Fruit fly (Drosophila melanogaster) whole organism, embryonic: ENCODE measurements around the gene CG10347.
A peak's percentile ranks its signal among the peaks of the same experiment; 100 is the strongest.

ENCODE experiments used
- CG10209 ChIP-seq: fragments of 200-800 bp; sonication (Bioruptor generic); optimal IDR thresholded peaks from 3 replicates; lab custom pipeline; 2017; ENCODE audit warnings: missing biosample characterization, mild to moderate bottlenecking, missing genetic modification characterization, missing genetic modification reagents
- CG10959 ChIP-seq: fragments of 200-800 bp; sonication (Bioruptor generic); IDR thresholded peaks from 2 replicates; pipeline ENCODE4 v1.3.6; 2022; ENCODE audit warnings: missing biosample characterization, missing genetic modification characterization
- CG11093 ChIP-seq: fragments of 200-800 bp; sonication (Bioruptor generic); IDR thresholded peaks from 3 replicates; pipeline ENCODE4 v1.3.6; 2022; ENCODE audit warnings: missing biosample characterization, missing genetic modification characterization
- CG12299 ChIP-seq: fragments of 200-800 bp; sonication (Bioruptor generic); optimal IDR thresholded peaks from 2 replicates; lab custom pipeline; 2018; ENCODE audit warnings: missing biosample characterization, mild to moderate bottlenecking, missing genetic modification characterization
- CG13287 ChIP-seq: fragments of 200-800 bp; sonication (Bioruptor generic); IDR thresholded peaks from 2 replicates; pipeline ENCODE4 v1.3.6; 2022; ENCODE audit warnings: missing biosample characterization, missing genetic modification characterization; ENCODE audit not compliant: partially characterized antibody
- CG13424 ChIP-seq: fragments of 200-800 bp; sonication (Bioruptor generic); optimal IDR thresholded peaks from 2 replicates; lab custom pipeline; 2019; ENCODE audit warnings: missing biosample characterization, mild to moderate bottlenecking, missing genetic modification characterization, moderate library complexity
- CG14014 ChIP-seq: fragments of 200-800 bp; sonication (Bioruptor generic); IDR thresholded peaks from 2 replicates; pipeline ENCODE4 v1.3.6; 2022; ENCODE audit warnings: missing biosample characterization, missing genetic modification characterization
- CG14441 ChIP-seq: fragments of 200-800 bp; sonication (Bioruptor generic); IDR thresholded peaks from 2 replicates; pipeline ENCODE4 v1.3.6; 2022; ENCODE audit warnings: missing biosample characterization, missing genetic modification characterization
- CG15601 ChIP-seq: fragments of 200-800 bp; sonication (Bioruptor generic); optimal IDR thresholded peaks from 3 replicates; lab custom pipeline; 2019; ENCODE audit warnings: missing biosample characterization, mild to moderate bottlenecking, missing genetic modification characterization, moderate library complexity
- CG16863 ChIP-seq: fragments of 200-800 bp; sonication (Bioruptor generic); optimal IDR thresholded peaks from 3 replicates; lab custom pipeline; 2016; ENCODE audit warnings: missing biosample characterization, missing genetic modification characterization
- CG2678 ChIP-seq: fragments of 200-800 bp; sonication (Bioruptor generic); optimal IDR thresholded peaks from 3 replicates; lab custom pipeline; 2019; ENCODE audit warnings: missing biosample characterization, mild to moderate bottlenecking, missing genetic modification characterization, moderate library complexity
- CG31365 ChIP-seq: fragments of 200-800 bp; sonication (Bioruptor generic); optimal IDR thresholded peaks from 2 replicates; lab custom pipeline; 2018; ENCODE audit warnings: missing biosample characterization, mild to moderate bottlenecking, missing genetic modification characterization
- CG3407 ChIP-seq: fragments of 200-800 bp; sonication (Bioruptor generic); optimal IDR thresholded peaks from 2 replicates; lab custom pipeline; 2018; ENCODE audit warnings: missing biosample characterization, mild to moderate bottlenecking, missing genetic modification characterization
- CG4617 ChIP-seq: fragments of 200-800 bp; sonication (Bioruptor generic); optimal IDR thresholded peaks from 3 replicates; lab custom pipeline; 2016; ENCODE audit warnings: missing biosample characterization, missing genetic modification characterization, borderline replicate concordance
- CG4730 ChIP-seq: fragments of 200-800 bp; sonication (Bioruptor generic); IDR thresholded peaks from 2 replicates; pipeline ENCODE4 v1.3.6; 2022; ENCODE audit warnings: missing biosample characterization, missing genetic modification characterization
- CG5953 ChIP-seq: fragments of 200-800 bp; sonication (Bioruptor generic); IDR thresholded peaks from 2 replicates; pipeline ENCODE4 v1.3.6; 2022; ENCODE audit warnings: missing biosample characterization, missing genetic modification characterization
- CG6813 ChIP-seq: fragments of 200-800 bp; sonication (Bioruptor generic); optimal IDR thresholded peaks from 2 replicates; lab custom pipeline; 2017; ENCODE audit warnings: missing biosample characterization, missing genetic modification characterization, mild to moderate bottlenecking, moderate library complexity, missing genetic modification reagents
- CG8281 ChIP-seq: fragments of 200-800 bp; sonication (Bioruptor generic); optimal IDR thresholded peaks from 2 replicates; lab custom pipeline; 2018; ENCODE audit warnings: missing biosample characterization, mild to moderate bottlenecking, missing genetic modification characterization, moderate library complexity
- CTCF ChIP-seq: fragments of 200-800 bp; sonication (Bioruptor generic); optimal IDR thresholded peaks from 2 replicates; lab custom pipeline; 2017; ENCODE audit warnings: missing biosample characterization, mild to moderate bottlenecking, missing genetic modification characterization, moderate library complexity
- Camta ChIP-seq: fragments of 200-800 bp; sonication (Bioruptor generic); optimal IDR thresholded peaks from 2 replicates; lab custom pipeline; 2016; ENCODE audit warnings: missing biosample characterization, missing genetic modification characterization
- Dll ChIP-seq: fragments of 200-800 bp; sonication (Bioruptor generic); IDR thresholded peaks from 4 replicates; pipeline ENCODE4 v1.3.6; 2022; ENCODE audit warnings: missing biosample characterization, missing genetic modification characterization; ENCODE audit not compliant: partially characterized antibody
- Dp ChIP-seq: fragments of 200-800 bp; sonication (Bioruptor generic); optimal IDR thresholded peaks from 2 replicates; lab custom pipeline; 2018; ENCODE audit warnings: missing biosample characterization, mild to moderate bottlenecking, missing genetic modification characterization, moderate library complexity
- HLHmδ ChIP-seq: fragments of 200-800 bp; sonication (Bioruptor generic); optimal IDR thresholded peaks from 2 replicates; lab custom pipeline; 2018; ENCODE audit warnings: missing biosample characterization, mild to moderate bottlenecking, missing genetic modification characterization, moderate library complexity
- HmgD ChIP-seq: fragments of 200-800 bp; sonication (Bioruptor generic); optimal IDR thresholded peaks from 3 replicates; lab custom pipeline; 2016; ENCODE audit warnings: missing biosample characterization, missing genetic modification characterization
- Hmx ChIP-seq: fragments of 200-800 bp; sonication (Bioruptor generic); optimal IDR thresholded peaks from 2 replicates; lab custom pipeline; 2016; ENCODE audit warnings: missing biosample characterization, missing genetic modification characterization
- Hr39 ChIP-seq: fragments of >200 bp; optimal IDR thresholded peaks from 2 replicates; lab custom pipeline; 2017
- Kr ChIP-seq: fragments of 200-800 bp; sonication (Bioruptor generic); optimal IDR thresholded peaks from 2 replicates; lab custom pipeline; 2017; ENCODE audit warnings: missing biosample characterization, mild to moderate bottlenecking, missing genetic modification characterization
- MBD-R2 ChIP-seq: fragments of 200-800 bp; sonication (Bioruptor generic); IDR thresholded peaks from 2 replicates; pipeline ENCODE4 v1.3.6; 2022; ENCODE audit warnings: missing biosample characterization, missing genetic modification characterization
- MESR4 ChIP-seq: fragments of 200-800 bp; sonication (Bioruptor generic); optimal IDR thresholded peaks from 2 replicates; lab custom pipeline; 2018; ENCODE audit warnings: missing biosample characterization, mild to moderate bottlenecking, missing genetic modification characterization, moderate library complexity
- MTF-1 ChIP-seq: fragments of 200-800 bp; sonication (Bioruptor generic); optimal IDR thresholded peaks from 2 replicates; lab custom pipeline; 2018; ENCODE audit warnings: missing biosample characterization, mild to moderate bottlenecking, missing genetic modification characterization, borderline replicate concordance
- Med ChIP-seq: fragments of 200-800 bp; sonication (Bioruptor generic); peaks from one replicate; lab custom pipeline; 2016; ENCODE audit warnings: missing biosample characterization, missing genetic modification characterization, mild to moderate bottlenecking, inconsistent platforms, moderate library complexity
- Rfx ChIP-seq: fragments of 200-800 bp; sonication (Bioruptor generic); IDR thresholded peaks from 2 replicates; pipeline ENCODE4 v1.3.6; 2022; ENCODE audit warnings: missing biosample characterization, missing genetic modification characterization
- Sry-δ ChIP-seq: fragments of 200-800 bp; sonication (Bioruptor generic); optimal IDR thresholded peaks from 2 replicates; lab custom pipeline; 2016; ENCODE audit warnings: missing biosample characterization, missing genetic modification characterization
- Tbp ChIP-seq: fragments of >200 bp; optimal IDR thresholded peaks from 2 replicates; lab custom pipeline; 2018; ENCODE audit warnings: missing biosample characterization, missing genetic modification characterization
- Trl ChIP-seq, 3 experiments: fragments of >200 bp in 2 of 3; fragments of 200-800 bp in 1 of 3; sonication (Bioruptor generic) in 1 of 3; optimal IDR thresholded peaks; 2 replicates in 1 of 3; 3 replicates in 2 of 3; lab custom pipeline; 2016 to 2017; ENCODE audit warnings: missing biosample characterization in 1 of 3, missing genetic modification characterization in 1 of 3
- cato ChIP-seq: fragments of 200-800 bp; sonication (Bioruptor generic); optimal IDR thresholded peaks from 2 replicates; lab custom pipeline; 2016; ENCODE audit warnings: missing biosample characterization, missing genetic modification characterization, borderline replicate concordance
- crp ChIP-seq, 2 experiments: fragments of 200-800 bp; sonication (Bioruptor generic); optimal IDR thresholded peaks; 2 replicates in 1 of 2; 3 replicates in 1 of 2; lab custom pipeline; 2017; ENCODE audit warnings: missing biosample characterization in 2 of 2, missing genetic modification characterization in 2 of 2, mild to moderate bottlenecking in 1 of 2, moderate library complexity in 1 of 2
- dati ChIP-seq: fragments of 200-800 bp; sonication (Bioruptor generic); IDR thresholded peaks from 2 replicates; pipeline ENCODE4 v1.3.6; 2022; ENCODE audit warnings: missing biosample characterization, missing genetic modification characterization
- hbn ChIP-seq: fragments of 200-800 bp; sonication (Bioruptor generic); IDR thresholded peaks from 2 replicates; pipeline ENCODE4 v1.3.6; 2022; ENCODE audit warnings: missing biosample characterization, missing genetic modification characterization; ENCODE audit not compliant: partially characterized antibody
- her ChIP-seq: fragments of 200-800 bp; sonication (Bioruptor generic); optimal IDR thresholded peaks from 2 replicates; lab custom pipeline; 2016; ENCODE audit warnings: missing biosample characterization, missing genetic modification characterization
- knrl ChIP-seq: fragments of 200-800 bp; sonication (Bioruptor generic); IDR thresholded peaks from 3 replicates; pipeline ENCODE4 v1.3.6; 2022; ENCODE audit warnings: missing biosample characterization, missing genetic modification characterization; ENCODE audit not compliant: partially characterized antibody
- phol ChIP-seq: fragments of 200-800 bp; sonication (Bioruptor generic); optimal IDR thresholded peaks from 3 replicates; lab custom pipeline; 2018; ENCODE audit warnings: missing biosample characterization, mild to moderate bottlenecking, missing genetic modification characterization, moderate library complexity
- pum ChIP-seq: fragments of 200-800 bp; sonication (Bioruptor generic); optimal IDR thresholded peaks from 2 replicates; lab custom pipeline; 2016; ENCODE audit warnings: missing biosample characterization, missing genetic modification characterization
- pzg ChIP-seq: fragments of 200-800 bp; sonication (Bioruptor generic); optimal IDR thresholded peaks from 3 replicates; lab custom pipeline; 2018; ENCODE audit warnings: missing biosample characterization, mild to moderate bottlenecking, missing genetic modification characterization, moderate library complexity
- sima ChIP-seq: fragments of 200-800 bp; sonication (Bioruptor generic); optimal IDR thresholded peaks from 2 replicates; lab custom pipeline; 2016; ENCODE audit warnings: missing biosample characterization, missing genetic modification characterization
- sisA ChIP-seq: fragments of 200-800 bp; sonication (Bioruptor generic); IDR thresholded peaks from 2 replicates; pipeline ENCODE4 v1.3.6; 2022; ENCODE audit warnings: missing biosample characterization, missing genetic modification characterization
- tna ChIP-seq: fragments of 200-800 bp; sonication (Bioruptor generic); IDR thresholded peaks from 2 replicates; pipeline ENCODE4 v1.3.6; 2022; ENCODE audit warnings: missing biosample characterization, missing genetic modification characterization; ENCODE audit not compliant: partially characterized antibody
- vvl ChIP-seq: fragments of 200-800 bp; sonication (Bioruptor generic); IDR thresholded peaks from 2 replicates; pipeline ENCODE4 v1.3.6; 2022; ENCODE audit warnings: missing biosample characterization, missing genetic modification characterization

CG10347 gene

dm6 chrX:11806867-11807747 is 47.6 kb downstream of the CG10347 start, which contains the start of gene Hsc70-3 (continued):
- TF ChIP-seq Dll (peak; percentile 89), CG2678 (tag; lab: Kevin White, UChicago) (peak; percentile 53), pzg (GFP tag; lab: Kevin White, UChicago) (peak; percentile 27), HmgD (GFP tag; lab: Kevin White, UChicago) (no peak), CG10209 (GFP tag; lab: Kevin White, UChicago) (peak; percentile 32), CG4730 (GFP tag; lab: Robert Waterston, UW) (no peak), CG5953 (peak; percentile 59; the same call in 1 of the 2 replicates), Kr (GFP tag; lab: Kevin White, UChicago) (no peak), vvl (GFP tag; lab: Robert Waterston, UW) (peak; percentile 27; the same call in 1 of the 2 replicates), CG8281 (peak; percentile 13), CG15601 (tag; lab: Kevin White, UChicago) (peak; percentile 73), CTCF (GFP tag; lab: Kevin White, UChicago) (no peak), Sry-δ (peak; percentile 55), CG13424 (tag; lab: Kevin White, UChicago) (peak; percentile 47), CG14441 (no peak), her (GFP tag; lab: Kevin White, UChicago) (peak; percentile 40), crp (GFP tag; optimal IDR thresholded peaks at IDR 0.05; lab: Kevin White, UChicago) (no peak), CG14014 (GFP tag; lab: Robert Waterston, UW) (peak; percentile 39; the same call in 1 of the 2 replicates), hbn (GFP tag; lab: Robert Waterston, UW) (peak; percentile 60; the same call in 1 of the 2 replicates), Hr39 (lab: Kevin White, UChicago) (no peak), HLHmδ (GFP tag; lab: Kevin White, UChicago) (peak; percentile 62), CG11093 (GFP tag; lab: Robert Waterston, UW) (no peak), sima (no peak), CG10959 (GFP tag; lab: Robert Waterston, UW) (no peak), CG6813 (GFP tag; lab: Kevin White, UChicago) (peak; percentile 70), CG12299 (tag; lab: Kevin White, UChicago) (peak; percentile 31), MESR4 (GFP tag; lab: Kevin White, UChicago) (peak; percentile 8), MBD-R2 (GFP tag; lab: Robert Waterston, UW) (no peak), Dp (GFP tag; lab: Kevin White, UChicago) (peak; percentile 0), CG3407 (GFP tag; lab: Kevin White, UChicago) (peak; percentile 66), CG13287 (GFP tag; lab: Robert Waterston, UW) (peak; percentile 85), sisA (GFP tag; lab: Robert Waterston, UW) (no peak), Med (peak; percentile 89), pum (GFP tag; lab: Kevin White, UChicago) (no peak), CG31365 (tag; lab: Kevin White, UChicago) (peak; percentile 46), Camta (GFP tag; lab: Kevin White, UChicago) (peak; percentile 45), cato (GFP tag; lab: Kevin White, UChicago) (no peak), MTF-1 (peak; percentile 79), Rfx (0 out of 2 replicates have a peak, but pooled peaks have one; percentile 3), knrl (GFP tag; lab: Robert Waterston, UW) (peak; percentile 74; the same call in 2 of the 3 replicates), phol (tag; lab: Kevin White, UChicago) (peak; percentile 12), Hmx (GFP tag; lab: Kevin White, UChicago) (no peak), CG4617 (GFP tag; lab: Kevin White, UChicago) (no peak), tna (GFP tag; lab: Robert Waterston, UW) (no peak; the same call in 1 of the 2 replicates), CG16863 (peak; percentile 11), Tbp (GFP tag; lab: Kevin White, UChicago) (no peak), Trl (optimal IDR thresholded peaks at IDR 0.05; lab: Kevin White, UChicago) (peak; percentile 76 to 85), Trl (GFP tag; optimal IDR thresholded peaks at IDR 0.05; lab: Kevin White, UChicago) (peak; percentile 50), dati (GFP tag; lab: Robert Waterston, UW) (no peak)
